Worm (Caenorhabditis elegans): Measurements from ENCODE around the gene pals-28.
A peak's percentile ranks its signal among the peaks of the same experiment; 100 is the strongest.

Gene pals-28

ce11 chrIII:4414041-4414440, 29.5 kb downstream of the pals-28 start (continued):
- TF ChIP-seq F33H1.4 (GFP tag; IDR thresholded peaks at IDR 0.05), result peak; percentile 17; the same call in 1 of the 2 replicates
- TF ChIP-seq chd-7 (tag; optimal IDR thresholded peaks at IDR 0.05), result peak; percentile 61
- TF ChIP-seq tbp1 (GFP tag; optimal IDR thresholded peaks at IDR 0.05), result peak; percentile 80
- TF ChIP-seq snpc-3.4 (tag; optimal IDR thresholded peaks at IDR 0.05), result peak; percentile 73
- peak in 1 of 3 experiments; percentile 52 for TF ChIP-seq lin-35 (GFP tag; optimal IDR thresholded peaks at IDR 0.05)
- TF ChIP-seq dpff-1 (tag; optimal IDR thresholded peaks at IDR 0.05), result peak; percentile 57
- TF ChIP-seq gei-17 (GFP tag; optimal IDR thresholded peaks at IDR 0.05), result peak; percentile 28
- TF ChIP-seq Y95B8A.8 (GFP tag; IDR thresholded peaks at IDR 0.05), result 0 out of 2 replicates have a peak, but pooled peaks have one; percentile 16
- peak; percentile 78; the same call in 1 of the 2 replicates for TF ChIP-seq nfyb-1 (GFP tag; IDR thresholded peaks at IDR 0.05)
- TF ChIP-seq ceh-79 (tag; optimal IDR thresholded peaks at IDR 0.05), result peak; percentile 56
- peak; percentile 46; the same call in 1 of the 2 replicates for TF ChIP-seq C06A6.2 (GFP tag; conservative IDR thresholded peaks at IDR 0.05)
- TF ChIP-seq lin-40 (tag; optimal IDR thresholded peaks at IDR 0.05), result peak; percentile 49
- peak; percentile 78 for TF ChIP-seq lin-26 (GFP tag; IDR thresholded peaks at IDR 0.05)
- peak; percentile 74; the same call in 1 of the 2 replicates for TF ChIP-seq ekl-4 (GFP tag; IDR thresholded peaks at IDR 0.05)
- TF ChIP-seq ztf-25 (GFP tag; IDR thresholded peaks at IDR 0.05), result 0 out of 2 replicates have a peak, but pooled peaks have one; percentile 55
- TF ChIP-seq hmg-1.2 (GFP tag; IDR thresholded peaks at IDR 0.05), result peak; percentile 64
- TF ChIP-seq snpc-4 (GFP tag; optimal IDR thresholded peaks at IDR 0.05), result peak; percentile 92
- TF ChIP-seq snpc-4 (tag; optimal IDR thresholded peaks at IDR 0.05), result peak; percentile 94 to 99 (median 96)
- peak; percentile 54 for TF ChIP-seq repo-1 (tag; optimal IDR thresholded peaks at IDR 0.05)
- 0 out of 2 replicates have a peak, but pooled peaks have one; percentile 25 for TF ChIP-seq ztf-6 (GFP tag; IDR thresholded peaks at IDR 0.05)
- peak; percentile 68 for TF ChIP-seq Y53G8AR.9 (GFP tag; conservative IDR thresholded peaks at IDR 0.05)
- peak; percentile 39 for TF ChIP-seq lin-54 (GFP tag; optimal IDR thresholded peaks at IDR 0.05)
- peak; percentile 34 for TF ChIP-seq ztf-18 (tag; optimal IDR thresholded peaks at IDR 0.05)
- TF ChIP-seq snpc-1.1 (tag; optimal IDR thresholded peaks at IDR 0.05; ENCODE audit: insufficient read depth), result peak; percentile 70
- peak; percentile 61 for TF ChIP-seq B0261.1 (tag; optimal IDR thresholded peaks at IDR 0.05)
- TF ChIP-seq Y56A3A.18 (GFP tag; IDR thresholded peaks at IDR 0.05), result 0 out of 2 replicates have a peak, but pooled peaks have one; percentile 64
- TF ChIP-seq madf-6 (GFP tag; IDR thresholded peaks at IDR 0.05), result peak; percentile 68
- peak; percentile 2 for TF ChIP-seq die-1 (tag; optimal IDR thresholded peaks at IDR 0.05)

DNA sequence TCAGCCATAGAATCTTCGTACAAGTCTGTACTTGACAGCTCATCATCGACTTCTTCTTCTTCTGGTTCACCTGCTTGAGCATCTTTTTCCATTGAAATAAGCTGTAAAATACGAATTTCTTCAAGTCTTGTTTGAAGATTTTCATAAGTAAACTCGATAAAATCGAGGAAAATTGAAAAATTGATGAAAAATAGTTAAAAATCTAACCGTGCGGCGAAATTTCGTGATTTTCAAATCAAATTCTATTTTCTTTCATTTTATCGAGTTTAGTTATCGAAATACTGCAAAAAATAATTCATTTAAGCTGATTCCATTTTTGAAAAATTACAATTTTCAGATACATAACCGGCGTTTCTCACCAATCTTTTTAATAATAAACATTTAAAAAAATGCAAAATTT, 30.5 kb downstream of the pals-28 start, which contains the start of gene R07E5.11:
TSS of gene R07E5.11 (minus strand) at position 101 of the 400 bp plus-strand sequence.
- peak; percentile 34 for TF ChIP-seq him-1 (tag; optimal IDR thresholded peaks at IDR 0.05)
- TF ChIP-seq F39B2.1 (GFP tag; IDR thresholded peaks at IDR 0.05), result no peak

- TF ChIP-seq F22D6.2 (tag; optimal IDR thresholded peaks at IDR 0.05) (no peak), B0035.1 (tag; optimal IDR thresholded peaks at IDR 0.05) (no peak), F57C9.4 (tag; optimal IDR thresholded peaks at IDR 0.05) (no peak), hmg-1.2 (GFP tag; IDR thresholded peaks at IDR 0.05) (no peak), mxl-1 (tag; optimal IDR thresholded peaks at IDR 0.05) (no peak), madf-8 (GFP tag; conservative IDR thresholded peaks at IDR 0.05) (no peak), F55B11.4 (tag; optimal IDR thresholded peaks at IDR 0.05; ENCODE audit: borderline replicate concordance, insufficient read depth) (no peak), sptf-2 (GFP tag; optimal IDR thresholded peaks at IDR 0.05) (no peak), akir-1 (GFP tag; optimal IDR thresholded peaks at IDR 0.05) (no peak), dpl-1 (GFP tag; optimal IDR thresholded peaks at IDR 0.05) (no peak), zim-3 (tag; optimal IDR thresholded peaks at IDR 0.05) (no peak), unc-130 (GFP tag; optimal IDR thresholded peaks at IDR 0.05) (no peak)
These were observed 33.4 kb downstream of the pals-28 start, which contains the start of the genes R07E5.19 and pdcd-2 for ce11 chrIII:4417956-4418355. TSS of gene R07E5.19 (minus strand) at chrIII:4418056. TSS of gene pdcd-2 (minus strand) at chrIII:4418057.
